Fruit fly (Drosophila melanogaster) whole organism, embryonic: ENCODE measurements around the gene Ino80.

Source experiments
- Awh ChIP-seq: fragments of 200-800 bp; sonication (Bioruptor generic); IDR thresholded peaks from 2 replicates; pipeline ENCODE4, ENCODE4 v1.3.6; 2022; ENCODE audit warnings: missing biosample characterization, missing genetic modification characterization
- Bdp1 ChIP-seq: fragments of 200-800 bp; sonication (Bioruptor generic); optimal IDR thresholded peaks from 3 replicates; lab custom pipeline; 2016; ENCODE audit warnings: missing biosample characterization, missing genetic modification characterization
- C15 ChIP-seq: fragments of 200-800 bp; sonication (Bioruptor generic); IDR thresholded peaks from 3 replicates; pipeline ENCODE4 v1.3.6; 2022; ENCODE audit warnings: missing biosample characterization, missing genetic modification characterization
- CG10543 ChIP-seq: fragments of 200-800 bp; sonication (Bioruptor generic); optimal IDR thresholded peaks from 3 replicates; lab custom pipeline; 2017; ENCODE audit warnings: missing biosample characterization, mild to moderate bottlenecking, missing genetic modification characterization, moderate library complexity
- CG12744 ChIP-seq: fragments of 200-800 bp; sonication (Bioruptor generic); optimal IDR thresholded peaks from 2 replicates; lab custom pipeline; 2016; ENCODE audit warnings: missing biosample characterization, missing genetic modification characterization
- CG14667 ChIP-seq: fragments of 200-800 bp; sonication (Bioruptor generic); IDR thresholded peaks from 2 replicates; pipeline ENCODE4 v1.3.6; 2022; ENCODE audit warnings: missing biosample characterization, missing genetic modification characterization
- CG15601 ChIP-seq: fragments of 200-800 bp; sonication (Bioruptor generic); optimal IDR thresholded peaks from 3 replicates; lab custom pipeline; 2019; ENCODE audit warnings: missing biosample characterization, mild to moderate bottlenecking, missing genetic modification characterization, moderate library complexity
- CG1647 ChIP-seq: fragments of 200-800 bp; sonication (Bioruptor generic); optimal IDR thresholded peaks from 3 replicates; lab custom pipeline; 2016; ENCODE audit warnings: missing biosample characterization, missing genetic modification characterization
- CG16813 ChIP-seq: fragments of 200-800 bp; sonication (Bioruptor generic); IDR thresholded peaks from 3 replicates; pipeline ENCODE4 v1.3.6; 2022; ENCODE audit warnings: missing biosample characterization, missing genetic modification characterization; ENCODE audit not compliant: partially characterized antibody
- CG17361 ChIP-seq: fragments of 200-800 bp; sonication (Bioruptor generic); IDR thresholded peaks from 3 replicates; pipeline ENCODE4 v1.3.6; 2022; ENCODE audit warnings: missing biosample characterization, missing genetic modification characterization
- CG17568 ChIP-seq: fragments of 200-800 bp; sonication (Bioruptor generic); optimal IDR thresholded peaks from 2 replicates; lab custom pipeline; 2018; ENCODE audit warnings: missing biosample characterization, mild to moderate bottlenecking, missing genetic modification characterization, moderate library complexity
- CG18476 ChIP-seq: fragments of 200-800 bp; sonication (Bioruptor generic); optimal IDR thresholded peaks from 2 replicates; lab custom pipeline; 2016; ENCODE audit warnings: missing biosample characterization, mild to moderate bottlenecking, missing genetic modification characterization
- CG18619 ChIP-seq: fragments of 200-800 bp; sonication (Bioruptor generic); optimal IDR thresholded peaks from 3 replicates; lab custom pipeline; 2017; ENCODE audit warnings: missing biosample characterization, mild to moderate bottlenecking, missing genetic modification characterization
- CG2129 ChIP-seq: fragments of 200-800 bp; sonication (Bioruptor generic); IDR thresholded peaks from 2 replicates; pipeline ENCODE4 v1.3.6; 2022; ENCODE audit warnings: missing biosample characterization, missing genetic modification characterization; ENCODE audit not compliant: partially characterized antibody
- CG32767 ChIP-seq: fragments of 200-800 bp; sonication (Bioruptor generic); IDR thresholded peaks from 2 replicates; pipeline ENCODE4 v1.3.6; 2022; ENCODE audit warnings: missing biosample characterization, missing genetic modification characterization
- CG4404 ChIP-seq: fragments of 200-800 bp; sonication (Bioruptor generic); IDR thresholded peaks from 2 replicates; pipeline ENCODE4 v1.3.6; 2022; ENCODE audit warnings: missing biosample characterization, missing genetic modification characterization
- CG4730 ChIP-seq: fragments of 200-800 bp; sonication (Bioruptor generic); IDR thresholded peaks from 2 replicates; pipeline ENCODE4 v1.3.6; 2022; ENCODE audit warnings: missing biosample characterization, missing genetic modification characterization
- CG6683 ChIP-seq: fragments of 200-800 bp; sonication (Bioruptor generic); optimal IDR thresholded peaks from 2 replicates; lab custom pipeline; 2017; ENCODE audit warnings: missing biosample characterization, mild to moderate bottlenecking, missing genetic modification characterization, missing genetic modification reagents
- CG6765 ChIP-seq: fragments of 200-800 bp; sonication (Bioruptor generic); optimal IDR thresholded peaks from 3 replicates; lab custom pipeline; 2017; ENCODE audit warnings: missing biosample characterization, mild to moderate bottlenecking, missing genetic modification characterization
- CG8765 ChIP-seq: fragments of 200-800 bp; sonication (Bioruptor generic); IDR thresholded peaks from 2 replicates; pipeline ENCODE4 v1.3.6; 2022; ENCODE audit warnings: missing biosample characterization, missing genetic modification characterization
- CG9215 ChIP-seq: fragments of 200-800 bp; sonication (Bioruptor generic); IDR thresholded peaks from 2 replicates; pipeline ENCODE4 v1.3.6; 2022; ENCODE audit warnings: missing biosample characterization, missing genetic modification characterization
- Dek ChIP-seq: fragments of 200-800 bp; sonication (Bioruptor generic); optimal IDR thresholded peaks from 3 replicates; lab custom pipeline; 2019; ENCODE audit warnings: missing biosample characterization, mild to moderate bottlenecking, missing genetic modification characterization, moderate library complexity
- Dfd ChIP-seq, 2 experiments: fragments of >200 bp; optimal IDR thresholded peaks; 2 replicates each; lab custom pipeline; 2017; ENCODE audit warnings: missing biosample characterization in 2 of 2, missing genetic modification characterization in 2 of 2
- Dip3 ChIP-seq: fragments of 200-800 bp; sonication (Bioruptor generic); optimal IDR thresholded peaks from 3 replicates; lab custom pipeline; 2016; ENCODE audit warnings: missing biosample characterization, missing genetic modification characterization
- Fer2 ChIP-seq: fragments of 200-800 bp; sonication (Bioruptor generic); optimal IDR thresholded peaks from 2 replicates; lab custom pipeline; 2018; ENCODE audit warnings: missing biosample characterization, mild to moderate bottlenecking, missing genetic modification characterization, moderate library complexity
- Kr ChIP-seq: fragments of 200-800 bp; sonication (Bioruptor generic); optimal IDR thresholded peaks from 2 replicates; lab custom pipeline; 2017; ENCODE audit warnings: missing biosample characterization, mild to moderate bottlenecking, missing genetic modification characterization
- Lhr ChIP-seq: fragments of 200-800 bp; sonication (Bioruptor generic); optimal IDR thresholded peaks from 3 replicates; lab custom pipeline; 2017; ENCODE audit warnings: mild to moderate bottlenecking, missing biosample characterization, missing genetic modification reagents, missing genetic modification characterization
- MESR4 ChIP-seq: fragments of 200-800 bp; sonication (Bioruptor generic); optimal IDR thresholded peaks from 2 replicates; lab custom pipeline; 2018; ENCODE audit warnings: missing biosample characterization, mild to moderate bottlenecking, missing genetic modification characterization, moderate library complexity
- Med ChIP-seq: fragments of 200-800 bp; sonication (Bioruptor generic); peaks from one replicate; lab custom pipeline; 2016; ENCODE audit warnings: missing biosample characterization, missing genetic modification characterization, mild to moderate bottlenecking, inconsistent platforms, moderate library complexity
- Sox102F ChIP-seq: fragments of 200-800 bp; sonication (Bioruptor generic); optimal IDR thresholded peaks from 2 replicates; lab custom pipeline; 2018; ENCODE audit warnings: missing biosample characterization, mild to moderate bottlenecking, missing genetic modification characterization, moderate library complexity
- Stat92E ChIP-seq, 3 experiments: fragments of >200 bp in 2 of 3; fragments of 200-800 bp in 1 of 3; sonication (Bioruptor generic) in 1 of 3; optimal IDR thresholded peaks; 2 replicates each; lab custom pipeline; 2017 to 2019; ENCODE audit warnings: missing biosample characterization in 3 of 3, missing genetic modification characterization in 3 of 3, mild to moderate bottlenecking in 1 of 3, moderate library complexity in 1 of 3
- ase ChIP-seq: fragments of 200-800 bp; sonication (Bioruptor generic); IDR thresholded peaks from 3 replicates; pipeline ENCODE4 v1.3.6; 2022; ENCODE audit warnings: missing biosample characterization, missing genetic modification characterization
- dmrt99B ChIP-seq: fragments of 200-800 bp; sonication (Bioruptor generic); optimal IDR thresholded peaks from 2 replicates; lab custom pipeline; 2018; ENCODE audit warnings: missing biosample characterization, mild to moderate bottlenecking, missing genetic modification characterization, moderate library complexity
- ems ChIP-seq: fragments of 200-800 bp; sonication (Bioruptor generic); optimal IDR thresholded peaks from 3 replicates; lab custom pipeline; 2016; ENCODE audit warnings: missing biosample characterization, missing genetic modification characterization
- eve ChIP-seq, 2 experiments: fragments of >200 bp; optimal IDR thresholded peaks; 2 replicates each; lab custom pipeline; 2017; ENCODE audit warnings: missing biosample characterization in 2 of 2, missing genetic modification characterization in 2 of 2
- klu ChIP-seq: fragments of 200-800 bp; sonication (Bioruptor generic); IDR thresholded peaks from 2 replicates; pipeline ENCODE4 v1.3.6; 2022; ENCODE audit warnings: missing biosample characterization, missing genetic modification characterization
- knrl ChIP-seq: fragments of 200-800 bp; sonication (Bioruptor generic); IDR thresholded peaks from 3 replicates; pipeline ENCODE4 v1.3.6; 2022; ENCODE audit warnings: missing biosample characterization, missing genetic modification characterization; ENCODE audit not compliant: partially characterized antibody
- lov ChIP-seq, 2 experiments: fragments of 200-800 bp in 1 of 2; fragments of >200 bp in 1 of 2; sonication (Bioruptor generic) in 1 of 2; IDR thresholded peaks in 1 of 2; optimal IDR thresholded peaks in 1 of 2; 2 replicates in 1 of 2; 3 replicates in 1 of 2; pipeline versions ENCODE4 v1.3.6 to Lab custom; 2017 to 2022; ENCODE audit warnings: missing biosample characterization in 1 of 2, missing genetic modification characterization in 1 of 2
- pho ChIP-seq: fragments of 200-800 bp; sonication (Bioruptor generic); optimal IDR thresholded peaks from 2 replicates; lab custom pipeline; 2016; ENCODE audit warnings: missing biosample characterization, missing genetic modification characterization
- prd ChIP-seq, 3 experiments: fragments of >200 bp in 2 of 3; fragments of 200-800 bp in 1 of 3; sonication (Bioruptor generic) in 1 of 3; optimal IDR thresholded peaks in 2 of 3; IDR thresholded peaks in 1 of 3; 2 replicates in 2 of 3; 3 replicates in 1 of 3; pipeline versions ENCODE4 v1.3.6 to Lab custom; 2017 to 2022; ENCODE audit warnings: missing biosample characterization in 1 of 3, missing genetic modification characterization in 1 of 3
- ro ChIP-seq: fragments of 200-800 bp; sonication (Bioruptor generic); IDR thresholded peaks from 2 replicates; pipeline ENCODE4 v1.3.6; 2022; ENCODE audit warnings: missing biosample characterization, missing genetic modification characterization
- sens ChIP-seq: fragments of 200-800 bp; sonication (Bioruptor generic); peaks from one replicate; lab custom pipeline; 2016; ENCODE audit warnings: missing biosample characterization, missing genetic modification characterization
- sisA ChIP-seq: fragments of 200-800 bp; sonication (Bioruptor generic); IDR thresholded peaks from 2 replicates; pipeline ENCODE4 v1.3.6; 2022; ENCODE audit warnings: missing biosample characterization, missing genetic modification characterization
- stc ChIP-seq: fragments of 200-800 bp; sonication (Bioruptor generic); IDR thresholded peaks from 2 replicates; pipeline ENCODE4 v1.3.6; 2022; ENCODE audit warnings: missing biosample characterization, missing genetic modification characterization
- trem ChIP-seq: fragments of 200-800 bp; optimal IDR thresholded peaks from 3 replicates; lab custom pipeline; 2019; ENCODE audit warnings: missing biosample characterization, mild to moderate bottlenecking, missing genetic modification characterization, moderate library complexity
- trh ChIP-seq: fragments of 200-800 bp; sonication (Bioruptor generic); optimal IDR thresholded peaks from 2 replicates; lab custom pipeline; 2016; ENCODE audit warnings: missing biosample characterization, missing genetic modification characterization
- vvl ChIP-seq: fragments of 200-800 bp; sonication (Bioruptor generic); IDR thresholded peaks from 2 replicates; pipeline ENCODE4 v1.3.6; 2022; ENCODE audit warnings: missing biosample characterization, missing genetic modification characterization
- zf30C ChIP-seq: fragments of 200-800 bp; sonication (Bioruptor generic); optimal IDR thresholded peaks from 3 replicates; lab custom pipeline; 2018; ENCODE audit warnings: missing biosample characterization, mild to moderate bottlenecking, missing genetic modification characterization

Gene Ino80

dm6 chr3R:19322386-19322785, 80.6 kb downstream of the Ino80 start:
- TF ChIP-seq Stat92E (GFP tag; optimal IDR thresholded peaks at IDR 0.05; lab: Kevin White, UChicago): no peak
- no peak for TF ChIP-seq knrl (GFP tag; lab: Robert Waterston, UW)
- no peak for TF ChIP-seq CG18476 (GFP tag; lab: Kevin White, UChicago)
- TF ChIP-seq CG6683 (GFP tag; lab: Kevin White, UChicago): no peak
- TF ChIP-seq Bdp1 (GFP tag; lab: Kevin White, UChicago): no peak
- no peak for TF ChIP-seq CG6765
- peak in 1 of 2 experiments; percentile 61 for TF ChIP-seq eve (GFP tag; optimal IDR thresholded peaks at IDR 0.05; lab: Kevin White, UChicago)
- TF ChIP-seq CG18619: no peak
- TF ChIP-seq CG17568 (GFP tag; lab: Kevin White, UChicago): no peak
- peak; percentile 39; the same call in 1 of the 2 replicates for TF ChIP-seq Awh (GFP tag; lab: Robert Waterston, UW)
- TF ChIP-seq ems (GFP tag; lab: Kevin White, UChicago): no peak
- 0 out of 2 replicates have a peak, but pooled peaks have one; percentile 53 for TF ChIP-seq vvl (GFP tag; lab: Robert Waterston, UW)
- TF ChIP-seq CG8765 (GFP tag; lab: Robert Waterston, UW): no peak
- TF ChIP-seq Dip3 (GFP tag; lab: Kevin White, UChicago): no peak
- TF ChIP-seq sens: peak; percentile 29
- TF ChIP-seq zf30C (GFP tag; lab: Kevin White, UChicago): no peak
- TF ChIP-seq ro (GFP tag; lab: Robert Waterston, UW): no peak
- no peak for TF ChIP-seq trh
- no peak for TF ChIP-seq pho (GFP tag; lab: Kevin White, UChicago)
- no peak for TF ChIP-seq Lhr (GFP tag; lab: Kevin White, UChicago)
- no peak for TF ChIP-seq Fer2 (tag; lab: Kevin White, UChicago)
- no peak for TF ChIP-seq CG16813 (GFP tag; lab: Robert Waterston, UW)
- TF ChIP-seq trem (tag; lab: Kevin White, UChicago): no peak
- TF ChIP-seq, all 482 proteins: peak for 4

- TF ChIP-seq sisA (GFP tag; lab: Robert Waterston, UW): no peak
- no peak for TF ChIP-seq prd (optimal IDR thresholded peaks at IDR 0.05; lab: Kevin White, UChicago)
- no peak for TF ChIP-seq prd (GFP tag; IDR thresholded peaks at IDR 0.05; lab: Robert Waterston, UW)
- TF ChIP-seq CG4404 (GFP tag; lab: Robert Waterston, UW): no peak
- TF ChIP-seq lov (optimal IDR thresholded peaks at IDR 0.05; lab: Kevin White, UChicago): no peak
- TF ChIP-seq lov (GFP tag; IDR thresholded peaks at IDR 0.05; lab: Robert Waterston, UW): no peak
- no peak for TF ChIP-seq CG14667 (GFP tag; lab: Robert Waterston, UW)
- no peak for TF ChIP-seq Dfd (GFP tag; optimal IDR thresholded peaks at IDR 0.05; lab: Kevin White, UChicago)
- peak; percentile 50 for TF ChIP-seq Kr
- TF ChIP-seq MESR4 (GFP tag; lab: Kevin White, UChicago): no peak
- no peak for TF ChIP-seq CG9215 (GFP tag; lab: Robert Waterston, UW)
- TF ChIP-seq Dek: no peak
- TF ChIP-seq ase (GFP tag; lab: Robert Waterston, UW): no peak
- no peak for TF ChIP-seq CG15601 (tag; lab: Kevin White, UChicago)
- TF ChIP-seq CG12744 (GFP tag; lab: Kevin White, UChicago): no peak
- TF ChIP-seq Sox102F: peak; percentile 42
- TF ChIP-seq CG4730: no peak
- TF ChIP-seq Dip3 (GFP tag; lab: Kevin White, UChicago): no peak
- peak; percentile 49 for TF ChIP-seq Med (GFP tag; lab: Kevin White, UChicago)
- no peak for TF ChIP-seq Lhr (GFP tag; lab: Kevin White, UChicago)
- TF ChIP-seq CG1647 (GFP tag; lab: Kevin White, UChicago): no peak
- TF ChIP-seq CG10543 (GFP tag; lab: Kevin White, UChicago): no peak
- peak; percentile 51 for TF ChIP-seq dmrt99B (tag; lab: Kevin White, UChicago)
- TF ChIP-seq CG17361 (GFP tag; lab: Robert Waterston, UW): peak; percentile 13; the same call in 1 of the 3 replicates
- no peak for TF ChIP-seq stc (GFP tag; lab: Robert Waterston, UW)
- no peak for TF ChIP-seq CG32767
- no peak for TF ChIP-seq CG2129 (GFP tag; lab: Robert Waterston, UW)
- TF ChIP-seq C15: no peak
- no peak for TF ChIP-seq klu (GFP tag; lab: Robert Waterston, UW)
These were observed 81.3 kb downstream of the Ino80 start for dm6 chr3R:19321457-19322172.
